Fruit fly (Drosophila melanogaster): Measurements from ENCODE around the gene CG3213.

CG3213 gene

DNA sequence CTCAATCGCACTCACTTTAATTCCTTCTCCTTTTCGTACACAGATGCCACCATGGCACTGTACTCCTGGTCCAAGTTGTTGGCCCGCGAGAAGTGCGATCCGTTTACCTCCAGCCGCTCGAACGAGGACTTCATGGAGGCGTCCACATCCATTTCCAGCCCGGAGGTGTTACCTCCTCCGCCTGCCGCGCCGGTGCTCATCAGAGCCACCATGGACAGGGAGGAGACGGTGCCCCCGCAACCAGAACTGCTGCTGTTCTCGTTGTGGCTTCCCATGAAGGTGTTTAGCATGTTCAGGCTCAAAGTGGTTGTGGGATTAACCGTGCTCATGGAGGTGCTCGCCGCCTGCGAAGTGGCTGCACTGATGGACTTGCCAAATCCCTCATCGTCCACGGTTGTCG lies 24.0 kb downstream of the CG3213 start:
- TF ChIP-seq noc (tag; optimal IDR thresholded peaks at IDR 0.05) = no peak

DNA sequence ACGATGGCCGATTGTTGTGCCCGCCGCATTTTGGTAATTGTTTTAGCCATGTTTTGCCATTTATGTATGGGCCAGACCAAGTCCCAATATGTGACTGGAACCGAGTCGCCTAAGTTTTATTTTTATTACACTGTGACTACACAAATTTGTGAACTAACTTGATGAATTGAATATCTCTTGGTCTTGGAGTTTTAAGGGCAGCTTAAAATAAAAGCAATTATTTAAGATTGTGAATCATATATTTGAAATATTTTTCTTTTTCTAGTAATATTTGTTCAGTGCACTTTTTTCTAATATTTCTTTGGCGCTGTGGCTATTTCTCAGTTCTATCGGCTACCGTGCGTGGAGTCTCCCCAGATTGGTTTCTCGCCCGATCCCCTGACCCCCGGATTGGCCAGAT lies 26.0 kb downstream of the CG3213 start:
- no peak for TF ChIP-seq noc (tag; optimal IDR thresholded peaks at IDR 0.05)

DNA sequence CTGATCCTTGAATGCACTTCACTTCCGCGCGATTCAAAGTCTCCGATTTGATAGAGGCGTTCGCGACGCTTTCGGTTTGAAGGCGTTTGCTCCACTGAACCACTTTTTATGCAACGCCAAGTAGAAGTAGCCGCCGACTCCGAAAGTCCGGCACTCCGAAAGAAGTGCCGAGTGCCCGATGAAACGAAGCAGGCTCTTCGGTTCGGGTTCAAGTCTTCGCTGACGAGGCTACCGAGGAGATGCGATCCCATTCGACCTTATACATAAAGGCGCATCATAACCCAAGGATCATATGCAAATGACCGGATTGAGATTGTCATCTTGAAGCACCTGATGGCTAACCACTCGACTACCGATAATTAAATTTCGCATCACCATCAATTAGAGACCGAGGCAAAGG lies 28.5 kb downstream of the CG3213 start, which contains the start of gene CG15414:
Gene CG15414 (minus strand): TSS at position 101 of the 400 bp plus-strand sequence.
- TF ChIP-seq noc (tag; optimal IDR thresholded peaks at IDR 0.05) = no peak

DNA sequence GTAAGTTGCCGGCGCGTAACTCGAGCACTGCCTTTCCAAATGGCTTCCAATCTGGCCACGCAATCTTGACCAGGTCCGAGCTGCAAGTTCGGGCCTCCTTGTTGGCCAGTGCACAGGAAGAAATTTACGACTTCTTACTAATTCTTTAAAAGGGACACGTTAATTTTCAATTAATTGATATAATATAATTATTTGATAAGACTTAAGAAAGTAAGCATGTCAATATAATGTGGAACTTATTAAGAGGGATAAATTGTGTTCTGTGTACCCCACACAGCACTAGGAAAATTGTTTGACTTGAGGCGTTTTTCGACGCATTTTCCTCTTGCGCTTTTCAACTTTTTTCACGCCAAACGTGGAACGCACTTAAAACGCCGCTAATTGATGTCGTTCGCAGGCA lies 33.9 kb downstream of the CG3213 start:
- TF ChIP-seq noc (tag; optimal IDR thresholded peaks at IDR 0.05) = no peak

DNA sequence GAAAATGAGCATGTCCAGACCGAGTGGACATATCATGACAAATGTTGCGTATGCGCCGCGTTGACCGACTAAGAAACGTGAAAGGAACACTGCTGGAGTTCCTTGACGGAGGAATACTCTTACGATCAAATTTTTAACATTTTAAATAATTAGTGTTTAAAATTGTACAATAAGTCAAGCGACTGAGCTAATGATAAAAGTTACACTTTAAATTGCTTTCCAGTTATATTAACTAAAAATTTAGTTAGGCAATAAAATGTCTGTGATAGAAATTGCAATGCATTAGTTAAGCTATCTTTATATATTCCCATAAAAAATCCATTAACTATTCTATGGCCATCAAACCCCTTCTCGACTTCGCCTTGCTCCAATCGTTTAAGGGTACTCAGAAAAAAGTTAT lies 34.7 kb downstream of the CG3213 start:
- no peak for TF ChIP-seq noc (tag; optimal IDR thresholded peaks at IDR 0.05)

DNA sequence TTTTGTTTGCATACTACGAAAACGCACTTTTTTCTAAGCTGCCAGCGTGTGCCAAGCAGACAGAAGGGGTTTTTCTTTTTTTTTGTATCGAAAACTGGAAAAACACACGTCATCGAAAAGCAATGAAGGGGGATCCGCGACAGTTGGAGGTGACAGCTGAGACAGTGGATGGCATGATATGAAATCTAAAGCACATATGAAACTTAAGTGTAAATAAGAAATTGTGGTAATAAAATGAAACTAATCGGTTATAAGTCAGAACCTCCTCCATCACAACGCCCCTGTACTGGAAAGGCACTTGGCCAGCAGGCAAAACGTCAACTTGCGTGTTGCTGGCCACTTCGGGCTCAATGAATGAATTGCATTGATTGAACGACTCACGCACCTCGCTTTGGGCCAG lies 35.8 kb downstream of the CG3213 start:
- TF ChIP-seq noc (tag; optimal IDR thresholded peaks at IDR 0.05) = no peak

DNA sequence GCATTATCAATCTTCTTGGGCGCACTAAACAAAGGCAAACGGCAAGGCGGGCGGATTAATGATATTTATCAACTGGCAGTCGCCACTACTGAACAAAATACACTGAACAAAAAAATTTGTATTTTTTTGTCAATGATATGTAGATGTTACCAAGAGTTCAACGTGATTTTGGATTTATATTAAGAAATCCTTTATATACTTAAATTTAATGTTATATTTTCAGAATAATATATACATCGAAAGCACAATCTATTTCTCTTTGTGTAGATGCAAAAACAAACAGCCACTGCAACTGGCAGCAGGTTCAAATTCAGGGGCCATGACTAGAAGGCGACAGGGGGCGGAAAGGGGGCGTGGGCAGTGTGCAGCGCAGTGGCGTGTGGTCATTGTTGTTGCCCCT lies 36.7 kb downstream of the CG3213 start:
- no peak for TF ChIP-seq noc (tag; optimal IDR thresholded peaks at IDR 0.05)

DNA sequence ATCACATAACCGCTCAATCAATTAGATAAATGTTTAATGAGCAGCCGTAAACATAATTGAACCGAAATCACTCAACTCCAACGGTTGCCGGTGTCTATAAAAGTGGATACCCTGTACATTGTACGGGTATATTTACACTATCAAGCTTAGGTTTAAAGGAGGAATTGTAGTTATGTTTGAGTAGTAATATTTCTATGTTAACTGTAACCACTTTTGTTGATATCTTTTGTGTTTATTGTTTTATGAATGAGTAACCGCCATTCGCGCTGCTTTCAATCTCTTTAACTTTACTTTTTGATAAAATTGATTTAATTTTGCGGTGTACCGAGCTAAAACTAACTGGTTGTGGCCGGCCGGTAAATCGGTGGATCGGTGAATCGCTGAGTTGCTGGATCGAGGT lies 37.4 kb downstream of the CG3213 start:
- no peak for TF ChIP-seq noc (tag; optimal IDR thresholded peaks at IDR 0.05)

DNA sequence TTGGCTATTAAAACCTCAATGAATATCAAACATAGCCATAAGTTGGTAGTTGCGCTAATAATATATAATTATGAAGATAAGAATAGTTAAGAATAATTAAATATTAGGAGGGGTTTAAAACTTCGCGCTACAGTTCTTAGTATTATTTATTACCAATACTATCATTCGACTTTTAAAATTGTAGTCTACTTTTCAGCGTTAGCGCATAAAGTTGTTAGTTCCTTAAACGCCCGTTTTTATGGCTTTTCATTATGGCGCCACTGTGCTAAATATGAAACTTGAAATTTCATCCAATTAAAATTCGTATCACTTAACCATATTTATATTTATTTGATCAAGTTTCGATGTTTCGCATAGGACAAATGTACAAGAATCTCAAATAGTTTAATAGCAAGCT lies 39.0 kb downstream of the CG3213 start:
- no peak for TF ChIP-seq noc (tag; optimal IDR thresholded peaks at IDR 0.05)

DNA sequence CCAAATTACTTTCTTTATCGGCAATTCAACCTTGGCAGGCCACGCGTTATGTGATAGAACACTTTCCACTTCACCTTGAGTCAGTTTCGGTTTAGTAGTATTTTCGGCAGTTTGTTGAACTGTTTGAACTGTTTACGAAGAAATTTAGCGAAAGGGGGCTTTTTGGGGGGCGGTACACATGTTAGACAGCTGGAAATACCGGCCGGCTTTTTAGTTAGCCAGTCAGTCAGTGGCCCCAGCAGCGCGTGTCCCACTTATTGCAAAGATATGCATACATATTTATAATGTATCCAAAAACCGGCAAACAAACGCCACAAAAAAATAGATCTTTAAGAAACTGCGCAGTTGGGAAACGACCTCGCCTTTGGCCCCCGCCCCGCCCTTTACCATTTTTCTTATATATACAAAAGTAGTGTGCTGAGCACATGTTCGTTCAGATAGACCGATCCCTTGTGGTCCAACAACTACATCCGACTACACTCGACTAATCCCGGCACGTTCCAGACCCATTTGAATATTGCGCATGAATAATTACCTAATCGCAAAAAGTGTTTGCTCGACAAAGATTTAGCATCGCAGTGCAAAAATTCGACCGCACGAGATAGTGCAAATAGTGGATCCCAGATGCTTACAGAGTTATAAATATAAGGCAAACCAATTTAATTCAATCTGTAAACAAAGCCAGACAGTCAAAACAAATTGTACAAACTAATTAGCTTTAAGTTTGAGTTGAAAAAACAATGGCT lies 39.6 kb downstream of the CG3213 start:
- TF ChIP-seq noc (tag; optimal IDR thresholded peaks at IDR 0.05) = peak; percentile 35

DNA sequence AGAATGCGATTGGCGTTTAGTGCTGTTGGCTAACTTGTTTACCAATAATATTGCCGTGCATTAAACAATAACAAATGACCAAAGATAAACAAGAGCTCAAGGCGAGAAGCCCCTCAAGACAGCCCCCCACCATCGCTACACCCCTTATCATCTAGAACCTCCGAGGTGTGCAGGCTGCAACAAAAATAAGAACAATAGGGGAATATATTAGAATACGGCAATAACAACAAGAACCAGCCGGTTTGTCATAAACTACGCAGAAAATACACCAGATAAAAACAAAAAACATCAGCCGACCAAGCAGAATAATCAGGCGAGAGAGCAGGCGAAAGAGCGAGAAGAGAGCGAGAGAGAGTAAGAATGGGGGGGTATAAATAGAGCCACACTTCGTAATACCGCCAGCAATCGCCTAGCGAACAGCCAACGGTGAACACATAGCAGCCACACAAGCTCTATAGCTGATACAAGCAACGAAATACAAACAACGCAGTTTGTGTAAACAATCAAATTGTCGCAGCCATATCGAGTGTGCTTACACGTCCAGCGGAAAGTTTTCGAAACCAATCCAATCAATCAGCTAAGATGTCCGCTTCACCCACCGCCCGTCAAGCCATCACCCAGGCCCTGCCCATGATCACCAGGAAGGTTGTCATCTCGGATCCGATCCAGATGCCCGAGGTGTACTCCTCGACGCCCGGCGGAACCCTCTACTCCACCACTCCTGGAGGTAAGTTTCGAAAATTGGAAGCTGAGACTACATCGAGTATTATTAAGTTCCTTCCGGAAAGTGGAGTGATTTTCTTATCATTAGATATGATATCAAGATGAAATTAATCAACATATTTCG lies 41.2 kb downstream of the CG3213 start, which contains the start of gene Thor:
Gene Thor (plus strand): TSS at position 401 of the 847 bp plus-strand sequence.
- peak; percentile 61 for TF ChIP-seq noc (tag; optimal IDR thresholded peaks at IDR 0.05)

DNA sequence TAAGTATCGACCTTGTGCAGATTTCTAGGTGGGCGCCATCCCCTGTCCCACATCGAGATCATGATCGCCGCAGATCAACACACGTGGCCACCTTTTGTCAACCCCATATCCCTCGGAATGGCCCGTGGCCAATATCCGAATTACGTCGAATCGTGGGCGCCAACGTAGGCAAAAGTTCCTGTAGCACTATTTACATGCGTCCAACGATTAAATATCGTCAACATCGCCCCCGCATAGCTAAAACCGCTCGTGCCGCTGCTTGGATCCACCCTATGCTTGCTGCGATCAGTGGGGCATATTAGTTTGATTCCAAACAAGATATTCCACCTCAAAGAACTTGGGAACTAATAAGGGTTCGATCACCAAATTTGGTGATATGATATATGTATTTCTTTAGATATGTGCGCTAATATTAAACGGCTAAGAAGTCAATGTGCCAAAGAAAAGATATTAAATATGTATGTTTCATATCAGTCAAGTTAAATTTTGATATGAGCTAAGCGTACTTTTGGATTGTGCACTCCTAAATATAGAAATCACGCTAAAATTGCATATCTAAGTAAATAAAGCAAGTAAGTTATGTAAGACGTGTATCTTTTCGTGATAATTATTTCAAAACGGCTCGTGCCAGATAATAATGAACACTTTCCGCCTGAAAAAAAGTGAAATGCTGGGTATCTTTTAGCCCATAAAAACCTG lies 42.2 kb downstream of the CG3213 start:
- peak; percentile 62 for TF ChIP-seq noc (tag; optimal IDR thresholded peaks at IDR 0.05)

DNA sequence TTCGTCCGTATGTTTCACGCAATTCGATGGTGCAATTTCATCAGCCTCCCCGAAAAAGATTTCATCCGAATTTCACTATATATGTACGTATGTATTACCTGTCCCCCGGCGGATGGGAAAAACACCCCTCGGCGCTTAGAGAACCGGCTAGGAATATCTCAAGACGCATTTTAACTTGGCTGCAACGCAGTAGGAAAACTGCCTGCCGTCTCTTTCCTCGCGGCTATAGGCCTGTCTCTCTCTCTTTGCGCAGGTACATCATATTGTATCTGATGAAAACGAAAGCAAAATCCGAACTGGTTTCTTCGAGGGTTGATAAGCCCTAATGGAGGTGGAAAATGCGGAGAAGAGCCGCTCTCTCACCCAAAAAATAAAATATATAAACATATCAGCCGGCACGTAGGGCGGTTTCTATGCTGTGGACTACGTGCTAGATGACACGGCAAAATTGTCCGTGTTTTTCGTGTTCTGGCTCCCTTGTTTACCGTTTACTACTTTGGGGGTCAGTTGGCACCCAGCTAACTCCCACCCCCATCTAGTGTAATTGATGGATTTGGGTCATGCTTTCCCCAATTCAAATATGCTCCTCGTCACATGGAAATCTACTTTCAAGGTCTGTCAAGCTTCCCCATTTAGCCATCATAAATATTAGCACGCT lies 42.9 kb downstream of the CG3213 start:
- TF ChIP-seq noc (tag; optimal IDR thresholded peaks at IDR 0.05) = no peak

DNA sequence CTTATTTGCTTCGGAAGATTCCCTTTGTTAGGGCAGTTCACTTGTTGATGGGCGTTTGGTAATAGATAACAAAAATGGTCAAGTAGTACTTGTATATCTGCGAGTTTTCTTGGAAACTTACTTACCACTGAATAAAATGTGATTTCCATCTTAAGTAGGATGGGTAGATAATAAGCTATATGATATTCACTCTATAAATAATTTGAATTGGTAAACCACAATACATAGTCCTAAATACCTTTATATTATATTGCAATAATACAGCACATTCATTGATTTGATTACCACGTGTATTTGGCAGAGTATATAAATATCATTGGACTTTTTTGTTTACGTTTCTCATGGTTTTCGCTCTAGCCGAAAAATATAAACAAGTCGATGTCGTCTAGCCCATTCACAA lies 43.5 kb downstream of the CG3213 start:
- TF ChIP-seq noc (tag; optimal IDR thresholded peaks at IDR 0.05) = peak; percentile 67

DNA sequence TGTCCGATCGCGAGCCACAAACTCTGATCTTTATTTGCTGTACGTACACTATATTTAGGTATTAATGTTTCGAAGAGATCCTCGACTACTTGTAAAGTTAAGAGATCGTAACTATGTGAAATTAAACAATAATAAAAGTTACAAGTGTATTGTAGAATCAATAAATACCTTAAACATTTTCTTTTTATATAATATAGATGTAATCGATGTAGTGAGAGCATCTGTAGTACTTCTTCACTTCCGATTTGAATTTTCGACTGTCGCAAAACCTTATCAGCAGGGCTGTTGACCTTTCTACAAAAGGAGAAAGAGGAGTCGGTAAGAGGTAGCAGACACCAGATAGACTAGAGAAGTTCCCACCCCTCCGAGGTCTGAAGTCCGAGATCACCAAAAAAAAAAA lies 44.3 kb downstream of the CG3213 start:
- TF ChIP-seq noc (tag; optimal IDR thresholded peaks at IDR 0.05) = no peak

DNA sequence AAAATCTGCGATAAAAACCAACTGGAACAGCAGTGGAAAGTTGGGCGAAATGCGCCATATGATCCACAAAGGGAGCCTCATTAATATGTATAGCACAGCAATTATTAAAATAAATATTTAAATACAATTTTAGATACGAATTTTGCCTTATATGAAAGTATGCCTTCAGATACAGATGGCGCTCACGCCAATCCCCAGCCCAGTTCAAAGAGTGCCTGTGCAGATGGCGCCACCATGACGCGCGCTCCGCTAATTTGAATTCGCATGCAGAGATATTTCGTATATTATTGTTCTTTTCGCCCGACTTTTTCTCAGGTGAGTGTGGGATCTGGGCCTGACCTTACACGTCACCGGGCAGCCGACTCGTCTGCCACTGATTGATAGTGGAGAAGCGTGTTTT lies 47.2 kb downstream of the CG3213 start, which contains the start of gene Pgant4:
Gene Pgant4 (plus strand): TSS at position 362 of the 400 bp plus-strand sequence.
- TF ChIP-seq noc (tag; optimal IDR thresholded peaks at IDR 0.05) = no peak
